Fruit fly (Drosophila melanogaster) S2 (cell line): ENCODE results near the gene Ilp8.

Source experiments
- CG8478 ChIP-seq: fragments of >200 bp; optimal IDR thresholded peaks from 2 replicates; lab custom pipeline; 2018
- CTCF ChIP-seq, 2 experiments: fragments of >200 bp; optimal IDR thresholded peaks; 2 replicates each; lab custom pipeline; 2018

DNA sequence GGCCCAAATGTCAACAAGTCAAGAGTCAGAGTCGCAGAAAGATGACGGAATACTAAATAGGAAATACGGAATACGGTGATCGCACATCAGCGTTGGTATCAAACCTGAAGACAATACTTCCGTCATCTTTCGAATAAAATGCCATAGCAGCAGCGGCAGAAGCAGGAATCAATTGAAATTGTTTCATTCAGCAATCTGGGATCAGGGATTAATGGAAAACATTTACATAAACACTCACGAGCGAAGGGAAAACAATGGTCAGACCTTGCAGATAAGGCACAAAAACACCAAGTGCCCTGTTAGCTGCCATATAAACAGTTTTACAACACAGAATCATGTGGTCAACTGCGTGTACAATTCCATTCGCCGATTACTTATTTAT lies 26.5 kb downstream of the Ilp8 start:
- no peak for TF ChIP-seq CTCF (optimal IDR thresholded peaks at IDR 0.05; lab: Kevin White, UChicago)
- no peak for TF ChIP-seq CG8478 (lab: Kevin White, UChicago)
